Worm (Caenorhabditis elegans): ENCODE measurements around the gene npr-1.

- TF ChIP-seq ceh-90 (tag; optimal IDR thresholded peaks at IDR 0.05) (no peak), nhr-11 (tag; optimal IDR thresholded peaks at IDR 0.05) (no peak), elt-3 (tag; optimal IDR thresholded peaks at IDR 0.05) (peak in 1 of 6 experiments; percentile 15), lin-39 (tag; optimal IDR thresholded peaks at IDR 0.05) (no peak), unc-62 (GFP tag; optimal IDR thresholded peaks at IDR 0.05) (no peak), rnt-1 (tag; optimal IDR thresholded peaks at IDR 0.05) (no peak), nhr-90 (tag; optimal IDR thresholded peaks at IDR 0.05; ENCODE audit: poor library complexity) (no peak), fkh-10 (GFP tag; optimal IDR thresholded peaks at IDR 0.05) (no peak), ztf-11 (tag; optimal IDR thresholded peaks at IDR 0.05) (no peak), nhr-28 (tag; optimal IDR thresholded peaks at IDR 0.05) (no peak), tbx-2 (tag; optimal IDR thresholded peaks at IDR 0.05) (no peak), jun-1 (tag; optimal IDR thresholded peaks at IDR 0.05) (no peak)
Measured at ce11 chrX:4809189-4809588, 39.4 kb upstream of the npr-1 start.
